Worm (Caenorhabditis elegans) whole organism, young adult: ENCODE data around the gene ZC262.4.

Experiments used
- B0019.2 ChIP-seq: fragments of 200-800 bp; sonication (Bioruptor generic); conservative IDR thresholded peaks from 2 replicates; pipeline ENCODE4 v1.3.6; 2022; ENCODE audit warnings: missing genetic modification reagents, missing genetic modification characterization, missing compliant biosample characterization
- B0336.3 ChIP-seq: fragments of 200-800 bp; sonication (Bioruptor generic); IDR thresholded peaks from 2 replicates; pipeline ENCODE4 v1.3.6; 2022; ENCODE audit warnings: missing genetic modification characterization, missing compliant biosample characterization
- D2030.7 ChIP-seq: fragments of 200-800 bp; sonication (Bioruptor generic); IDR thresholded peaks from 2 replicates; pipeline ENCODE4 v1.3.6; 2022; ENCODE audit warnings: missing genetic modification reagents, missing genetic modification characterization, missing compliant biosample characterization
- F33H1.4 ChIP-seq: fragments of 200-800 bp; sonication (Bioruptor generic); IDR thresholded peaks from 2 replicates; pipeline ENCODE4 v1.3.6; 2022; ENCODE audit warnings: missing genetic modification reagents, missing genetic modification characterization, missing compliant biosample characterization
- K12H6.12 ChIP-seq: fragments of 200-800 bp; sonication (Bioruptor generic); optimal IDR thresholded peaks from 2 replicates; lab custom pipeline; 2018; ENCODE audit warnings: mild to moderate bottlenecking, missing genetic modification characterization, missing compliant biosample characterization
- Y56A3A.18 ChIP-seq: fragments of 200-800 bp; sonication (Bioruptor generic); IDR thresholded peaks from 2 replicates; pipeline ENCODE4 v1.3.6; 2022; ENCODE audit warnings: missing genetic modification reagents, missing genetic modification characterization, missing compliant biosample characterization
- Y67H2A.10 ChIP-seq: fragments of 200-800 bp; sonication (Bioruptor generic); conservative IDR thresholded peaks from 2 replicates; pipeline ENCODE4 v1.3.6; 2022; ENCODE audit warnings: missing genetic modification reagents, missing genetic modification characterization, missing compliant biosample characterization
- ama-1 ChIP-seq, 3 experiments: fragments of 150-350 bp in 1 of 3; sonication (generic microtip) in 2 of 3; optimal IDR thresholded peaks; 2 replicates each; lab custom pipeline; 2014 to 2018; ENCODE audit warnings: missing biosample characterization in 2 of 3, missing genetic modification characterization in 2 of 3, missing genetic modification reagents in 2 of 3
- atf-7 ChIP-seq: sonication (generic microtip); optimal IDR thresholded peaks from 2 replicates; lab custom pipeline; 2017; ENCODE audit warnings: mild to moderate bottlenecking, missing genetic modification characterization, missing compliant biosample characterization
- athp-1 ChIP-seq: sonication (generic microtip); optimal IDR thresholded peaks from 2 replicates; lab custom pipeline; 2017; ENCODE audit warnings: mild to moderate bottlenecking, missing genetic modification characterization, missing compliant biosample characterization
- attf-3 ChIP-seq: fragments of 200-800 bp; sonication (Bioruptor generic); conservative IDR thresholded peaks from 2 replicates; pipeline ENCODE4 v1.3.6; 2022; ENCODE audit warnings: missing genetic modification reagents, missing genetic modification characterization, missing compliant biosample characterization
- attf-5 ChIP-seq: fragments of 200-800 bp; sonication (Bioruptor generic); optimal IDR thresholded peaks from 2 replicates; lab custom pipeline; 2018; ENCODE audit warnings: mild to moderate bottlenecking, missing genetic modification characterization, missing compliant biosample characterization
- cebp-1 ChIP-seq, 2 experiments: fragments of 200-800 bp in 1 of 2; sonication (Bioruptor generic) in 1 of 2; sonication (generic microtip) in 1 of 2; IDR thresholded peaks in 1 of 2; optimal IDR thresholded peaks in 1 of 2; 2 replicates each; pipeline versions ENCODE4 v1.3.6 to Lab custom; 2017 to 2022; ENCODE audit warnings: missing compliant biosample characterization in 2 of 2, missing genetic modification characterization in 2 of 2, mild to moderate bottlenecking in 1 of 2, missing genetic modification reagents in 1 of 2, moderate library complexity in 1 of 2
- ceh-79 ChIP-seq: sonication (generic microtip); optimal IDR thresholded peaks from 2 replicates; lab custom pipeline; 2017; ENCODE audit warnings: mild to moderate bottlenecking, missing genetic modification characterization, missing compliant biosample characterization
- ceh-91 ChIP-seq: fragments of 200-800 bp; sonication (Bioruptor generic); IDR thresholded peaks from 2 replicates; pipeline ENCODE4 v1.3.6; 2022; ENCODE audit warnings: missing genetic modification reagents, missing genetic modification characterization, missing compliant biosample characterization
- dox-1 ChIP-seq: fragments of 200-800 bp; sonication (Bioruptor generic); IDR thresholded peaks from 2 replicates; pipeline ENCODE4 v1.3.6; 2022; ENCODE audit warnings: missing genetic modification reagents, missing genetic modification characterization, missing compliant biosample characterization
- dpff-1 ChIP-seq: sonication (generic microtip); optimal IDR thresholded peaks from 2 replicates; lab custom pipeline; 2017; ENCODE audit warnings: mild to moderate bottlenecking, missing genetic modification characterization, missing compliant biosample characterization
- dpl-1 ChIP-seq: fragments of 150-350 bp; optimal IDR thresholded peaks from 2 replicates; lab custom pipeline; 2014; ENCODE audit warnings: missing biosample characterization, missing genetic modification reagents, missing genetic modification characterization
- efl-1 ChIP-seq: fragments of 150-350 bp; optimal IDR thresholded peaks from 2 replicates; lab custom pipeline; 2014; ENCODE audit warnings: missing biosample characterization, missing genetic modification reagents, missing genetic modification characterization
- egl-18 ChIP-seq: fragments of 200-800 bp; sonication (Bioruptor generic); IDR thresholded peaks from 2 replicates; pipeline ENCODE4 v1.3.6; 2022; ENCODE audit warnings: missing genetic modification reagents, missing genetic modification characterization, missing compliant biosample characterization
- egrh-3 ChIP-seq: fragments of 200-800 bp; sonication (Bioruptor generic); IDR thresholded peaks from 2 replicates; pipeline ENCODE4 v1.3.6; 2022; ENCODE audit warnings: missing genetic modification reagents, missing genetic modification characterization, missing compliant biosample characterization
- ets-4 ChIP-seq: fragments of 200-800 bp; sonication (Bioruptor generic); optimal IDR thresholded peaks from 2 replicates; lab custom pipeline; 2018; ENCODE audit warnings: mild to moderate bottlenecking, missing genetic modification characterization, missing compliant biosample characterization
- hlh-26 ChIP-seq: fragments of 200-800 bp; sonication (Bioruptor generic); conservative IDR thresholded peaks from 2 replicates; pipeline ENCODE4 v1.3.6; 2022; ENCODE audit warnings: missing genetic modification reagents, missing genetic modification characterization, missing compliant biosample characterization
- hmg-1.2 ChIP-seq: fragments of 200-800 bp; sonication (Bioruptor generic); IDR thresholded peaks from 2 replicates; pipeline ENCODE4 v1.3.6; 2022; ENCODE audit warnings: missing genetic modification reagents, missing genetic modification characterization, missing compliant biosample characterization
- hsf-1 ChIP-seq: fragments of 200-800 bp; sonication (Bioruptor generic); IDR thresholded peaks from 2 replicates; pipeline ENCODE4 v1.3.6; 2022; ENCODE audit warnings: missing genetic modification reagents, missing genetic modification characterization, missing compliant biosample characterization
- let-526 ChIP-seq: fragments of 200-800 bp; sonication (Bioruptor generic); IDR thresholded peaks from 2 replicates; pipeline ENCODE4 v1.3.6; 2022; ENCODE audit warnings: missing genetic modification reagents, missing genetic modification characterization, missing compliant biosample characterization
- let-607 ChIP-seq, 2 experiments: fragments of 200-800 bp in 1 of 2; sonication (Bioruptor generic) in 1 of 2; sonication (generic microtip) in 1 of 2; optimal IDR thresholded peaks; 2 replicates each; lab custom pipeline; 2016 to 2018; ENCODE audit warnings: mild to moderate bottlenecking in 2 of 2, missing compliant biosample characterization in 2 of 2, missing genetic modification characterization in 2 of 2, moderate library complexity in 2 of 2, missing genotype in 1 of 2
- lin-35 ChIP-seq, 3 experiments: fragments of 150-350 bp in 2 of 3; sonication (generic microtip) in 1 of 3; optimal IDR thresholded peaks; 2 replicates each; lab custom pipeline; 2014 to 2018; ENCODE audit warnings: missing biosample characterization in 3 of 3, missing genetic modification characterization in 3 of 3, missing genetic modification reagents in 3 of 3
- lin-54 ChIP-seq: fragments of 200-800 bp; sonication (Bioruptor generic); optimal IDR thresholded peaks from 2 replicates; lab custom pipeline; 2018; ENCODE audit warnings: mild to moderate bottlenecking, missing genetic modification characterization, missing compliant biosample characterization
- lsl-1 ChIP-seq: fragments of 200-800 bp; sonication (Bioruptor generic); optimal IDR thresholded peaks from 2 replicates; lab custom pipeline; 2018; ENCODE audit warnings: mild to moderate bottlenecking, missing genetic modification characterization, moderate library complexity, missing compliant biosample characterization
- madf-6 ChIP-seq: fragments of 200-800 bp; sonication (Bioruptor generic); IDR thresholded peaks from 2 replicates; pipeline ENCODE4 v1.3.6; 2022; ENCODE audit warnings: missing genetic modification reagents, missing genetic modification characterization, missing compliant biosample characterization
- madf-8 ChIP-seq: fragments of 200-800 bp; sonication (Bioruptor generic); conservative IDR thresholded peaks from 2 replicates; pipeline ENCODE4 v1.3.6; 2022; ENCODE audit warnings: missing genetic modification reagents, missing genetic modification characterization, missing compliant biosample characterization
- mes-4 ChIP-seq: sonication (generic microtip); optimal IDR thresholded peaks from 2 replicates; lab custom pipeline; 2016; ENCODE audit warnings: missing genotype, missing genetic modification characterization, missing compliant biosample characterization
- nhr-120 ChIP-seq: fragments of 200-800 bp; sonication (Bioruptor generic); IDR thresholded peaks from 2 replicates; pipeline ENCODE4 v1.3.6; 2022; ENCODE audit warnings: missing genetic modification characterization, missing compliant biosample characterization
- nhr-179 ChIP-seq: sonication (generic microtip); optimal IDR thresholded peaks from 2 replicates; lab custom pipeline; 2016; ENCODE audit warnings: mild to moderate bottlenecking, missing genetic modification characterization, missing compliant biosample characterization
- sdz-38 ChIP-seq: sonication (generic microtip); optimal IDR thresholded peaks from 2 replicates; lab custom pipeline; 2016; ENCODE audit warnings: missing genotype, missing genetic modification characterization, missing compliant biosample characterization
- unc-62 ChIP-seq: fragments of 150-350 bp; optimal IDR thresholded peaks from 2 replicates; lab custom pipeline; 2014; ENCODE audit warnings: missing biosample characterization, missing genetic modification reagents, missing genetic modification characterization
- xnd-1 ChIP-seq: sonication (generic microtip); optimal IDR thresholded peaks from 2 replicates; lab custom pipeline; 2016; ENCODE audit warnings: missing genotype, missing genetic modification reagents, missing genetic modification characterization, missing compliant biosample characterization
- zfh-2 ChIP-seq: fragments of 200-800 bp; sonication (Bioruptor generic); conservative IDR thresholded peaks from 2 replicates; pipeline ENCODE4 v1.3.6; 2022; ENCODE audit warnings: missing genetic modification reagents, missing genetic modification characterization, missing compliant biosample characterization
- ztf-25 ChIP-seq: fragments of 200-800 bp; sonication (Bioruptor generic); IDR thresholded peaks from 2 replicates; pipeline ENCODE4 v1.3.6; 2022; ENCODE audit warnings: missing genetic modification reagents, missing genetic modification characterization, missing compliant biosample characterization
- ztf-28 ChIP-seq: fragments of 200-800 bp; sonication (Bioruptor generic); IDR thresholded peaks from 2 replicates; pipeline ENCODE4 v1.3.6; 2022; ENCODE audit warnings: missing genetic modification reagents, missing genetic modification characterization, missing compliant biosample characterization

Gene ZC262.4

ce11 chrIII:8356407-8356881 lies 22.1 kb upstream of the ZC262.4 start (continued):
- TF ChIP-seq let-607 (tag; optimal IDR thresholded peaks at IDR 0.05; lab: Kevin White, UChicago) (peak in 1 of 2 experiments; percentile 44), B0336.3 (GFP tag; lab: Robert Waterston, UW) (peak; percentile 62; the same call in 1 of the 2 replicates), nhr-179 (tag; lab: Kevin White, UChicago) (no peak), unc-62 (no peak), Y67H2A.10 (GFP tag; lab: Robert Waterston, UW) (no peak)

- TF ChIP-seq D2030.7 (GFP tag; lab: Robert Waterston, UW) (peak; percentile 67), egl-18 (no peak), nhr-120 (GFP tag; lab: Robert Waterston, UW) (no peak), hsf-1 (GFP tag; lab: Robert Waterston, UW) (peak; percentile 96), sdz-38 (tag; lab: Kevin White, UChicago) (no peak), ztf-25 (GFP tag; lab: Robert Waterston, UW) (no peak), madf-8 (GFP tag; lab: Robert Waterston, UW) (peak; percentile 64), egrh-3 (GFP tag; lab: Robert Waterston, UW) (no peak), xnd-1 (peak; percentile 15), ama-1 (optimal IDR thresholded peaks at IDR 0.05; lab: Kevin White, UChicago) (no peak), ama-1 (GFP tag; optimal IDR thresholded peaks at IDR 0.05; lab: Kevin White, UChicago) (no peak), madf-6 (peak; percentile 84), cebp-1 (GFP tag; IDR thresholded peaks at IDR 0.05; lab: Robert Waterston, UW) (no peak), cebp-1 (tag; optimal IDR thresholded peaks at IDR 0.05; lab: Kevin White, UChicago) (no peak), efl-1 (GFP tag; lab: Kevin White, UChicago) (peak; percentile 85), B0019.2 (peak; percentile 70), atf-7 (tag; lab: Kevin White, UChicago) (no peak), dpl-1 (peak; percentile 73), lin-54 (GFP tag; lab: Kevin White, UChicago) (peak; percentile 9), dpff-1 (tag; lab: Kevin White, UChicago) (no peak), zfh-2 (no peak), athp-1 (no peak), ceh-91 (peak; percentile 58; the same call in 1 of the 2 replicates), F33H1.4 (GFP tag; lab: Robert Waterston, UW) (peak; percentile 61), hlh-26 (no peak), lsl-1 (GFP tag; lab: Kevin White, UChicago) (peak; percentile 61)
Measured at ce11 chrIII:8355462-8355815, 21.1 kb upstream of the ZC262.4 start.

DNA sequence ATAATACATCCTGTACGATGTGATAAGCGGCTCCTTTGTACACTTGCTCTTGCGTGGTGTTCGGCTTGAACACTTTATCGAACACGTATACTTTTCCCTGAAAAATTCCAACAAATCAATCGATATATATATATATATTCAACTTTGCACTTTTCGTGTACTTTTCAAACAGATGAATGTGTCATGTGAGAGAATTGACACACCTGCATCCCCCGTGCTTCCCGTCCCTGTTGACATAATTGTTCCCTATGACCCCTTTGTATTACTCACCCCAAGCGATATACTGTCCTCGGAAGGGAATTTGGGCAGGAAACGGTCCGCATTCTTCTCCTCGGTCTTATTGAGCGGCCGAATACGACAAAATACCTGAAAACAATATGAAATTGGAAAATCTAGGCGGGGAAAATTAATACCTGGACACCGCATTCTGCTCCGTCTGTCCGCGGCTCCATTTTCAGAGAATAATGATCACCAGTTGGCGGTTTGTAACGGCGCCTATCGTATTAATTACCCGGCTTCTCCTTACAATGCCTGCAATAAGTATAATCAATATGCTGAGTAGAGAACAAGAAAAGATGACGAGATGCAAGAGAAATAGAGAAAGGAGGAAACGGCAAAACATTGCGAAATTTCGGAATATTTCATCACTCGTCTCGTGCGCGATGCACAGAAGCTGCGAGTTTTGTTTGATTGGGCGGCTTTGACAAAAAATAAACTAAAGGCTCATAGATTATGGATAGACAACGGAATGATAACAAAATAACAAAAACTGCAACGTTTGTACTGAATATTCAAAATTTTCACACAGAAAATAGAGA lies 20.5 kb upstream of the ZC262.4 start, which contains the start of gene unc-116:
Gene unc-116, minus strand, starts transcription at position 531 of the 818 bp plus-strand sequence.
- TF ChIP-seq hmg-1.2 (GFP tag; lab: Robert Waterston, UW) (peak; percentile 34; the same call in 1 of the 2 replicates), ets-4 (GFP tag; lab: Kevin White, UChicago) (peak; percentile 7), cebp-1 (GFP tag; IDR thresholded peaks at IDR 0.05; lab: Robert Waterston, UW) (peak; percentile 99), cebp-1 (tag; optimal IDR thresholded peaks at IDR 0.05; lab: Kevin White, UChicago) (peak; percentile 100), Y56A3A.18 (GFP tag; lab: Robert Waterston, UW) (no peak), attf-3 (GFP tag; lab: Robert Waterston, UW) (0 out of 2 replicates have a peak, but pooled peaks have one; percentile 10), ceh-79 (tag; lab: Kevin White, UChicago) (peak; percentile 8), ztf-28 (no peak), lin-35 (GFP tag; optimal IDR thresholded peaks at IDR 0.05; lab: Kevin White, UChicago) (peak in 1 of 3 experiments; percentile 41), attf-5 (GFP tag; lab: Kevin White, UChicago) (peak; percentile 80), F33H1.4 (GFP tag; lab: Robert Waterston, UW) (peak; percentile 5; the same call in 1 of the 2 replicates), let-526 (GFP tag; lab: Robert Waterston, UW) (0 out of 2 replicates have a peak, but pooled peaks have one; percentile 24), K12H6.12 (tag; lab: Kevin White, UChicago) (peak; percentile 56), mes-4 (tag; lab: Kevin White, UChicago) (no peak), dox-1 (GFP tag; lab: Robert Waterston, UW) (0 out of 2 replicates have a peak, but pooled peaks have one; percentile 7)
